Worm (Caenorhabditis elegans): ENCODE measurements around the gene fbxa-144.

DNA sequence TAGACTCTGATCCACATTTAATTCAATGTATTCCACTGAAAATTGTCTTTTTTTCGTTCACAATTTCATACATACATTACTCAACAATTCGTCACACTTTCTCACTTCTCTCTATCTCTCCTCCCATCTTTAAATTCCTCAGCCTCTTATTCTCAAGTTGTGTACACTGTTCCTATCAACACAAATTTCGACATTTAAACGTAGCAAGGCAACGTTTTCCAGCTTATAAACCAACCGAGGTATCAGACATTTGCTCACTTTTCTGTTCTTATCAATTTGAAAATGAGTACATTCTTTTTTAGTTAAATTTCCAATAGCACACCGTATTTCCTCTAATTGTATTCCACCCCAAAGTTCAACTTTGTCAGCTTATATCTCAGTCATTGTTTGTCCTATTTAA is 11.7 kb downstream of the fbxa-144 start, which contains the start of gene skr-3:
- TF ChIP-seq ceh-24 (tag; optimal IDR thresholded peaks at IDR 0.05) (no peak), syd-9 (tag; optimal IDR thresholded peaks at IDR 0.05) (no peak), pros-1 (tag; optimal IDR thresholded peaks at IDR 0.05) (no peak), ceh-9 (tag; optimal IDR thresholded peaks at IDR 0.05) (no peak), pag-3 (tag; optimal IDR thresholded peaks at IDR 0.05; ENCODE audit: borderline replicate concordance) (no peak), rnt-1 (tag; optimal IDR thresholded peaks at IDR 0.05) (no peak), nhr-11 (tag; optimal IDR thresholded peaks at IDR 0.05) (no peak), K02D7.2 (tag; optimal IDR thresholded peaks at IDR 0.05) (no peak), nhr-232 (tag; optimal IDR thresholded peaks at IDR 0.05) (no peak), ref-2 (tag; optimal IDR thresholded peaks at IDR 0.05) (no peak), pha-4 (tag; optimal IDR thresholded peaks at IDR 0.05) (no peak), nfya-1 (tag; optimal IDR thresholded peaks at IDR 0.05) (no peak)
